Worm (Caenorhabditis elegans): ENCODE measurements around the gene C50E3.9.

C50E3.9 gene

ce11 chrV:7600149-7600548 lies at the start of gene C50E3.9:
Gene C50E3.9 (minus strand): TSS chrV:7600249.
- no peak for TF ChIP-seq unc-62 (GFP tag; optimal IDR thresholded peaks at IDR 0.05)

- no peak for TF ChIP-seq unc-62 (GFP tag; optimal IDR thresholded peaks at IDR 0.05)
Observed at ce11 chrV:7647147-7647546, 47.1 kb upstream of the C50E3.9 start.

- TF ChIP-seq unc-62 (GFP tag; optimal IDR thresholded peaks at IDR 0.05), result no peak
Observed at ce11 chrV:7645454-7645853, 45.4 kb upstream of the C50E3.9 start, which contains the start of gene str-47. Gene str-47 (plus strand): TSS chrV:7645754.

ce11 chrV:7643416-7643815 lies 43.4 kb upstream of the C50E3.9 start, which contains the start of gene F07C4.11:
Gene F07C4.11 (minus strand): TSS chrV:7643516.
- no peak for TF ChIP-seq unc-62 (GFP tag; optimal IDR thresholded peaks at IDR 0.05)

- TF ChIP-seq unc-62 (GFP tag; optimal IDR thresholded peaks at IDR 0.05), result no peak
Observed at ce11 chrV:7641718-7642117, 41.7 kb upstream of the C50E3.9 start.

ce11 chrV:7639787-7640186 lies 39.7 kb upstream of the C50E3.9 start, which contains the start of gene F07C4.10:
Gene F07C4.10 (minus strand): TSS chrV:7639887.
- TF ChIP-seq unc-62 (GFP tag; optimal IDR thresholded peaks at IDR 0.05), result no peak

ce11 chrV:7639356-7639755 lies 39.3 kb upstream of the C50E3.9 start:
- no peak for TF ChIP-seq unc-62 (GFP tag; optimal IDR thresholded peaks at IDR 0.05)

- no peak for TF ChIP-seq unc-62 (GFP tag; optimal IDR thresholded peaks at IDR 0.05)
Observed at ce11 chrV:7637801-7638200, 37.8 kb upstream of the C50E3.9 start, which contains the start of gene clec-45. Gene clec-45 (plus strand): TSS chrV:7638101.

ce11 chrV:7635469-7635868 lies 35.4 kb upstream of the C50E3.9 start, which contains the start of gene srd-29:
Gene srd-29 (plus strand): TSS chrV:7635769.
- no peak for TF ChIP-seq unc-62 (GFP tag; optimal IDR thresholded peaks at IDR 0.05)

- no peak for TF ChIP-seq unc-62 (GFP tag; optimal IDR thresholded peaks at IDR 0.05)
Observed at ce11 chrV:7634657-7635056, 34.6 kb upstream of the C50E3.9 start, which contains the start of gene srd-31. Gene srd-31 (minus strand): TSS chrV:7634757.

ce11 chrV:7631732-7632131 lies 31.7 kb upstream of the C50E3.9 start, which contains the start of gene srd-25:
Gene srd-25 (plus strand): TSS chrV:7632032.
- TF ChIP-seq unc-62 (GFP tag; optimal IDR thresholded peaks at IDR 0.05), result no peak

- no peak for TF ChIP-seq unc-62 (GFP tag; optimal IDR thresholded peaks at IDR 0.05)
Observed at ce11 chrV:7629504-7629903, 29.5 kb upstream of the C50E3.9 start, which contains the start of gene srd-30. Gene srd-30 (plus strand): TSS chrV:7629804.

- TF ChIP-seq unc-62 (GFP tag; optimal IDR thresholded peaks at IDR 0.05), result no peak
Observed at ce11 chrV:7626550-7626949, 26.5 kb upstream of the C50E3.9 start, which contains the start of gene F07C4.6. Gene F07C4.6 (plus strand): TSS chrV:7626850.

ce11 chrV:7624652-7625051 lies 24.6 kb upstream of the C50E3.9 start, which contains the start of gene grsp-4:
Gene grsp-4 (plus strand): TSS chrV:7624952.
- TF ChIP-seq unc-62 (GFP tag; optimal IDR thresholded peaks at IDR 0.05), result no peak

ce11 chrV:7624152-7624551 lies 24.1 kb upstream of the C50E3.9 start, which contains the start of gene C50E3.13:
Gene C50E3.13 (minus strand): TSS chrV:7624252.
- no peak for TF ChIP-seq unc-62 (GFP tag; optimal IDR thresholded peaks at IDR 0.05)

- TF ChIP-seq unc-62 (GFP tag; optimal IDR thresholded peaks at IDR 0.05), result no peak
Observed at ce11 chrV:7622011-7622465, 22.0 kb upstream of the C50E3.9 start, which contains the start of gene C50E3.12. Gene C50E3.12 (minus strand): TSS chrV:7622061.

ce11 chrV:7618114-7618513 lies 18.1 kb upstream of the C50E3.9 start, which contains the start of gene C50E3.15:
Gene C50E3.15 (plus strand): TSS chrV:7618414.
- TF ChIP-seq unc-62 (GFP tag; optimal IDR thresholded peaks at IDR 0.05), result no peak

All from whole organism, dauer.